Fruit fly (Drosophila melanogaster): ENCODE results near the gene CG7987.

- TF ChIP-seq CG8478 (optimal IDR thresholded peaks at IDR 0.05) (no peak), CTCF (optimal IDR thresholded peaks at IDR 0.05) (no peak)
Observed at dm6 chr3R:14577803-14578493, 2.3 kb upstream of the CG7987 start.

Data from S2 (cell line).